Fruit fly (Drosophila melanogaster) whole organism, embryonic: ENCODE measurements around the gene Mvl.

Experiments used
- BtbVII ChIP-seq: fragments of 200-800 bp; sonication (Bioruptor generic); optimal IDR thresholded peaks from 3 replicates; lab custom pipeline; 2017; ENCODE audit warnings: missing biosample characterization, mild to moderate bottlenecking, missing genetic modification characterization
- CG10147 ChIP-seq: fragments of 200-800 bp; sonication (Bioruptor generic); optimal IDR thresholded peaks from 2 replicates; lab custom pipeline; 2019; ENCODE audit warnings: missing biosample characterization, mild to moderate bottlenecking, missing genetic modification characterization, moderate library complexity
- CG11398 ChIP-seq: fragments of 200-800 bp; sonication (Bioruptor generic); optimal IDR thresholded peaks from 2 replicates; lab custom pipeline; 2016; ENCODE audit warnings: missing biosample characterization, missing genetic modification characterization
- CG11696 ChIP-seq: fragments of 200-800 bp; sonication (Bioruptor generic); IDR thresholded peaks from 2 replicates; pipeline ENCODE4 v1.3.6; 2022; ENCODE audit warnings: missing biosample characterization, missing genetic modification characterization
- CG12104 ChIP-seq: fragments of 200-800 bp; sonication (Bioruptor generic); optimal IDR thresholded peaks from 3 replicates; lab custom pipeline; 2016; ENCODE audit warnings: missing biosample characterization, missing genetic modification characterization
- CG12219 ChIP-seq: fragments of 200-800 bp; sonication (Bioruptor generic); optimal IDR thresholded peaks from 3 replicates; lab custom pipeline; 2018; ENCODE audit warnings: missing biosample characterization, mild to moderate bottlenecking, missing genetic modification characterization
- CG12299 ChIP-seq: fragments of 200-800 bp; sonication (Bioruptor generic); optimal IDR thresholded peaks from 2 replicates; lab custom pipeline; 2018; ENCODE audit warnings: missing biosample characterization, mild to moderate bottlenecking, missing genetic modification characterization
- CG14441 ChIP-seq: fragments of 200-800 bp; sonication (Bioruptor generic); IDR thresholded peaks from 2 replicates; pipeline ENCODE4 v1.3.6; 2022; ENCODE audit warnings: missing biosample characterization, missing genetic modification characterization
- CG15514 ChIP-seq: fragments of 200-800 bp; sonication (Bioruptor generic); optimal IDR thresholded peaks from 3 replicates; lab custom pipeline; 2017; ENCODE audit warnings: missing biosample characterization, missing genetic modification characterization, mild to moderate bottlenecking, moderate library complexity, missing genetic modification reagents
- CG16815 ChIP-seq: fragments of 200-800 bp; sonication (Bioruptor generic); optimal IDR thresholded peaks from 3 replicates; lab custom pipeline; 2017; ENCODE audit warnings: missing biosample characterization, mild to moderate bottlenecking, missing genetic modification characterization
- CG30403 ChIP-seq: fragments of 200-800 bp; sonication (Bioruptor generic); optimal IDR thresholded peaks from 3 replicates; lab custom pipeline; 2016; ENCODE audit warnings: missing biosample characterization, missing genetic modification characterization
- CG31365 ChIP-seq: fragments of 200-800 bp; sonication (Bioruptor generic); optimal IDR thresholded peaks from 2 replicates; lab custom pipeline; 2018; ENCODE audit warnings: missing biosample characterization, mild to moderate bottlenecking, missing genetic modification characterization
- CG32772 ChIP-seq: fragments of 200-800 bp; sonication (Bioruptor generic); IDR thresholded peaks from 2 replicates; pipeline ENCODE4 v1.3.6; 2022; ENCODE audit warnings: missing biosample characterization, missing genetic modification characterization
- CG34376 ChIP-seq: fragments of 200-800 bp; sonication (Bioruptor generic); optimal IDR thresholded peaks from 2 replicates; lab custom pipeline; 2018; ENCODE audit warnings: missing biosample characterization, mild to moderate bottlenecking, missing genetic modification characterization
- CG3847 ChIP-seq: fragments of 200-800 bp; sonication (Bioruptor generic); IDR thresholded peaks from 2 replicates; pipeline ENCODE4 v1.3.6; 2022; ENCODE audit warnings: missing biosample characterization, missing genetic modification characterization
- CG4282 ChIP-seq: fragments of 200-800 bp; sonication (Bioruptor generic); optimal IDR thresholded peaks from 2 replicates; lab custom pipeline; 2016; ENCODE audit warnings: missing biosample characterization, missing genetic modification characterization
- CG4360 ChIP-seq: fragments of 200-800 bp; sonication (Bioruptor generic); IDR thresholded peaks from 2 replicates; pipeline ENCODE4 v1.3.6; 2022; ENCODE audit warnings: missing biosample characterization, missing genetic modification characterization
- CG7987 ChIP-seq: fragments of 200-800 bp; sonication (Bioruptor generic); optimal IDR thresholded peaks from 2 replicates; lab custom pipeline; 2018; ENCODE audit warnings: missing biosample characterization, mild to moderate bottlenecking, missing genetic modification characterization, moderate library complexity
- CG9797 ChIP-seq: fragments of 200-800 bp; sonication (Bioruptor generic); optimal IDR thresholded peaks from 3 replicates; lab custom pipeline; 2018; ENCODE audit warnings: missing biosample characterization, mild to moderate bottlenecking, missing genetic modification characterization
- Dad ChIP-seq: fragments of 200-800 bp; sonication (Bioruptor generic); optimal IDR thresholded peaks from 3 replicates; lab custom pipeline; 2016; ENCODE audit warnings: missing biosample characterization, missing genetic modification characterization
- Dbx ChIP-seq: fragments of 200-800 bp; sonication (Bioruptor generic); IDR thresholded peaks from 3 replicates; pipeline ENCODE4 v1.3.6; 2022; ENCODE audit warnings: missing biosample characterization, missing genetic modification characterization
- Dip3 ChIP-seq: fragments of 200-800 bp; sonication (Bioruptor generic); optimal IDR thresholded peaks from 3 replicates; lab custom pipeline; 2016; ENCODE audit warnings: missing biosample characterization, missing genetic modification characterization
- Dp ChIP-seq: fragments of 200-800 bp; sonication (Bioruptor generic); optimal IDR thresholded peaks from 2 replicates; lab custom pipeline; 2018; ENCODE audit warnings: missing biosample characterization, mild to moderate bottlenecking, missing genetic modification characterization, moderate library complexity
- E2f1 ChIP-seq: fragments of 200-800 bp; sonication (Bioruptor generic); IDR thresholded peaks from 2 replicates; pipeline ENCODE4 v1.3.6; 2022; ENCODE audit warnings: missing biosample characterization, missing genetic modification characterization
- Ets65A ChIP-seq: fragments of 200-800 bp; sonication (Bioruptor generic); peaks from one replicate; lab custom pipeline; 2016; ENCODE audit warnings: missing biosample characterization, missing genetic modification characterization
- H15 ChIP-seq: fragments of 200-800 bp; sonication (Bioruptor generic); IDR thresholded peaks from 3 replicates; pipeline ENCODE4 v1.3.6; 2022; ENCODE audit warnings: missing biosample characterization, missing genetic modification characterization
- Hr78 ChIP-seq, 2 experiments: fragments of 200-800 bp in 1 of 2; fragments of >200 bp in 1 of 2; sonication (Bioruptor generic) in 1 of 2; optimal IDR thresholded peaks; 2 replicates each; lab custom pipeline; 2017 to 2019; ENCODE audit warnings: missing biosample characterization in 2 of 2, missing genetic modification characterization in 2 of 2, mild to moderate bottlenecking in 1 of 2, moderate library complexity in 1 of 2
- Lim3 ChIP-seq: fragments of 200-800 bp; sonication (Bioruptor generic); IDR thresholded peaks from 2 replicates; pipeline ENCODE4 v1.3.6; 2022; ENCODE audit warnings: missing biosample characterization, missing genetic modification characterization
- NfI ChIP-seq: fragments of 200-800 bp; sonication (Bioruptor generic); optimal IDR thresholded peaks from 3 replicates; lab custom pipeline; 2018; ENCODE audit warnings: missing biosample characterization, mild to moderate bottlenecking, missing genetic modification characterization, moderate library complexity
- Opbp ChIP-seq: fragments of 200-800 bp; sonication (Bioruptor generic); IDR thresholded peaks from 3 replicates; pipeline ENCODE4 v1.3.6; 2022; ENCODE audit warnings: missing biosample characterization, missing genetic modification characterization; ENCODE audit not compliant: partially characterized antibody
- Xbp1 ChIP-seq: fragments of 200-800 bp; sonication (Bioruptor generic); optimal IDR thresholded peaks from 3 replicates; lab custom pipeline; 2016; ENCODE audit warnings: missing biosample characterization, mild to moderate bottlenecking, missing genetic modification characterization
- btn ChIP-seq: fragments of 200-800 bp; sonication (Bioruptor generic); optimal IDR thresholded peaks from 2 replicates; lab custom pipeline; 2016; ENCODE audit warnings: missing biosample characterization, missing genetic modification characterization
- caup ChIP-seq: fragments of 200-800 bp; sonication (Bioruptor generic); optimal IDR thresholded peaks from 3 replicates; lab custom pipeline; 2017; ENCODE audit warnings: missing biosample characterization, mild to moderate bottlenecking, missing genetic modification characterization, moderate library complexity; ENCODE audit not compliant: severe bottlenecking
- cwo ChIP-seq: fragments of 200-800 bp; sonication (Bioruptor generic); optimal IDR thresholded peaks from 3 replicates; lab custom pipeline; 2017; ENCODE audit warnings: missing biosample characterization, missing genetic modification characterization, mild to moderate bottlenecking, moderate library complexity, missing genetic modification reagents
- dati ChIP-seq: fragments of 200-800 bp; sonication (Bioruptor generic); IDR thresholded peaks from 2 replicates; pipeline ENCODE4 v1.3.6; 2022; ENCODE audit warnings: missing biosample characterization, missing genetic modification characterization
- ems ChIP-seq: fragments of 200-800 bp; sonication (Bioruptor generic); optimal IDR thresholded peaks from 3 replicates; lab custom pipeline; 2016; ENCODE audit warnings: missing biosample characterization, missing genetic modification characterization
- en ChIP-seq: fragments of 200-800 bp; sonication (Bioruptor generic); optimal IDR thresholded peaks from 2 replicates; lab custom pipeline; 2016; ENCODE audit warnings: missing biosample characterization, missing genetic modification characterization
- gcm2 ChIP-seq: fragments of 200-800 bp; sonication (Bioruptor generic); optimal IDR thresholded peaks from 2 replicates; lab custom pipeline; 2016; ENCODE audit warnings: missing biosample characterization, missing genetic modification characterization
- gt ChIP-seq: fragments of 200-800 bp; sonication (Bioruptor generic); IDR thresholded peaks from 2 replicates; pipeline ENCODE4 v1.3.6; 2022; ENCODE audit warnings: missing biosample characterization, missing genetic modification characterization
- ken ChIP-seq: fragments of 200-800 bp; sonication (Bioruptor generic); IDR thresholded peaks from 3 replicates; pipeline ENCODE4 v1.3.6; 2022; ENCODE audit warnings: missing biosample characterization, missing genetic modification characterization
- mam ChIP-seq: fragments of 200-800 bp; sonication (Bioruptor generic); optimal IDR thresholded peaks from 3 replicates; lab custom pipeline; 2016; ENCODE audit warnings: missing biosample characterization, missing genetic modification characterization
- peb ChIP-seq: fragments of 200-800 bp; sonication (Bioruptor generic); IDR thresholded peaks from 2 replicates; pipeline ENCODE4 v1.3.6; 2022; ENCODE audit warnings: missing biosample characterization, missing genetic modification characterization
- pros ChIP-seq: fragments of 200-800 bp; sonication (Bioruptor generic); optimal IDR thresholded peaks from 3 replicates; lab custom pipeline; 2019; ENCODE audit warnings: missing biosample characterization, mild to moderate bottlenecking, missing genetic modification characterization, moderate library complexity
- repo ChIP-seq: fragments of 200-800 bp; sonication (Bioruptor generic); optimal IDR thresholded peaks from 2 replicates; lab custom pipeline; 2016; ENCODE audit warnings: missing biosample characterization, missing genetic modification characterization
- sisA ChIP-seq: fragments of 200-800 bp; sonication (Bioruptor generic); IDR thresholded peaks from 2 replicates; pipeline ENCODE4 v1.3.6; 2022; ENCODE audit warnings: missing biosample characterization, missing genetic modification characterization
- slp2 ChIP-seq: fragments of 200-800 bp; sonication (Bioruptor generic); optimal IDR thresholded peaks from 2 replicates; lab custom pipeline; 2016; ENCODE audit warnings: missing biosample characterization, missing genetic modification characterization
- tll ChIP-seq, 2 experiments: fragments of 200-800 bp in 1 of 2; fragments of >200 bp in 1 of 2; sonication (Bioruptor generic) in 1 of 2; optimal IDR thresholded peaks; 2 replicates each; lab custom pipeline; 2017 to 2019; ENCODE audit warnings: missing biosample characterization in 2 of 2, missing genetic modification characterization in 2 of 2, mild to moderate bottlenecking in 1 of 2, moderate library complexity in 1 of 2
- vvl ChIP-seq: fragments of 200-800 bp; sonication (Bioruptor generic); IDR thresholded peaks from 2 replicates; pipeline ENCODE4 v1.3.6; 2022; ENCODE audit warnings: missing biosample characterization, missing genetic modification characterization

The Mvl gene

dm6 chr3R:21019073-21019472, 41.5 kb downstream of the Mvl start:
- no peak for TF ChIP-seq Dip3 (GFP tag; lab: Kevin White, UChicago)
- peak; percentile 50 for TF ChIP-seq Ets65A

- TF ChIP-seq btn (peak; percentile 20), vvl (GFP tag; lab: Robert Waterston, UW) (peak; percentile 68), CG12299 (tag; lab: Kevin White, UChicago) (no peak), H15 (GFP tag; lab: Robert Waterston, UW) (peak; percentile 23; the same call in 1 of the 3 replicates), Dbx (GFP tag; lab: Robert Waterston, UW) (peak; percentile 57; the same call in 2 of the 3 replicates), sisA (GFP tag; lab: Robert Waterston, UW) (peak; percentile 70), CG16815 (GFP tag; lab: Kevin White, UChicago) (no peak), CG14441 (0 out of 2 replicates have a peak, but pooled peaks have one; percentile 18), caup (GFP tag; lab: Kevin White, UChicago) (peak; percentile 56), repo (GFP tag; lab: Kevin White, UChicago) (peak; percentile 48), BtbVII (no peak), CG4282 (GFP tag; lab: Kevin White, UChicago) (peak; percentile 49), slp2 (GFP tag; lab: Kevin White, UChicago) (peak; percentile 30), dati (no peak), ken (GFP tag; lab: Robert Waterston, UW) (peak; percentile 55; the same call in 2 of the 3 replicates), Dad (GFP tag; lab: Kevin White, UChicago) (peak; percentile 45), CG12104 (no peak), mam (GFP tag; lab: Kevin White, UChicago) (peak; percentile 74), CG15514 (GFP tag; lab: Kevin White, UChicago) (peak; percentile 66), CG32772 (GFP tag; lab: Robert Waterston, UW) (no peak), gcm2 (GFP tag; lab: Kevin White, UChicago) (no peak), CG31365 (tag; lab: Kevin White, UChicago) (no peak), tll (GFP tag; optimal IDR thresholded peaks at IDR 0.05; lab: Kevin White, UChicago) (no peak), CG12219 (GFP tag; lab: Kevin White, UChicago) (no peak), peb (GFP tag; lab: Robert Waterston, UW) (no peak), CG10147 (GFP tag; lab: Kevin White, UChicago) (no peak), cwo (GFP tag; lab: Kevin White, UChicago) (no peak), Hr78 (GFP tag; optimal IDR thresholded peaks at IDR 0.05; lab: Kevin White, UChicago) (no peak), CG11696 (no peak), pros (GFP tag; lab: Kevin White, UChicago) (no peak), CG7987 (peak; percentile 65), E2f1 (GFP tag; lab: Robert Waterston, UW) (0 out of 2 replicates have a peak, but pooled peaks have one; percentile 27), CG3847 (GFP tag; lab: Robert Waterston, UW) (peak; percentile 61), gt (GFP tag; lab: Robert Waterston, UW) (no peak), CG9797 (GFP tag; lab: Kevin White, UChicago) (no peak), Opbp (GFP tag; lab: Robert Waterston, UW) (peak; percentile 58; the same call in 2 of the 3 replicates), NfI (GFP tag; lab: Kevin White, UChicago) (peak; percentile 46), CG11398 (GFP tag; lab: Kevin White, UChicago) (no peak), CG34376 (GFP tag; lab: Kevin White, UChicago) (no peak), Xbp1 (peak; percentile 53), Dp (GFP tag; lab: Kevin White, UChicago) (peak; percentile 65), ems (GFP tag; lab: Kevin White, UChicago) (peak; percentile 5), Lim3 (GFP tag; lab: Robert Waterston, UW) (no peak), CG4360 (GFP tag; lab: Robert Waterston, UW) (no peak), CG30403 (GFP tag; lab: Kevin White, UChicago) (peak; percentile 46), en (GFP tag; lab: Kevin White, UChicago) (no peak)
These were observed 43.0 kb downstream of the Mvl start, which contains the start of gene Rlip for dm6 chr3R:21017464-21018080. Gene Rlip (plus strand): TSS chr3R:21017684.
